Worm (Caenorhabditis elegans) whole organism, L3 larva: ENCODE measurements around the gene Y116A8C.49.

Source experiments
- aly-2 ChIP-seq: fragments of 150-350 bp; optimal IDR thresholded peaks from 2 replicates; lab custom pipeline; 2014; ENCODE audit warnings: missing biosample characterization, missing genetic modification characterization
- ceh-16 ChIP-seq: sonication (generic microtip); optimal IDR thresholded peaks from 2 replicates; lab custom pipeline; 2017; ENCODE audit warnings: missing biosample characterization, missing genetic modification characterization
- egl-27 ChIP-seq: sonication (generic microtip); optimal IDR thresholded peaks from 4 replicates; lab custom pipeline; 2017; ENCODE audit warnings: missing biosample characterization, missing genetic modification reagents, missing genetic modification characterization
- fkh-10 ChIP-seq: sonication (generic microtip); optimal IDR thresholded peaks from 2 replicates; lab custom pipeline; 2017; ENCODE audit warnings: missing biosample characterization, missing genetic modification reagents, missing genetic modification characterization
- lin-15B ChIP-seq: fragments of 150-350 bp; optimal IDR thresholded peaks from 2 replicates; lab custom pipeline; 2014; ENCODE audit warnings: missing biosample characterization, missing genetic modification characterization
- nfya-1 ChIP-seq: sonication (generic microtip); optimal IDR thresholded peaks from 2 replicates; lab custom pipeline; 2017; ENCODE audit warnings: missing genetic modification characterization, mild to moderate bottlenecking, missing compliant biosample characterization, antibody characterized with exemption, moderate library complexity; ENCODE audit not compliant: insufficient read depth
- nhr-11 ChIP-seq: fragments of 150-350 bp; optimal IDR thresholded peaks from 2 replicates; lab custom pipeline; 2014; ENCODE audit warnings: missing biosample characterization, missing genetic modification characterization
- nhr-23 ChIP-seq: fragments of 150-350 bp; optimal IDR thresholded peaks from 2 replicates; lab custom pipeline; 2014; ENCODE audit warnings: missing biosample characterization, missing genetic modification reagents, missing genetic modification characterization
- nhr-25 ChIP-seq: sonication (generic microtip); optimal IDR thresholded peaks from 2 replicates; lab custom pipeline; 2017; ENCODE audit warnings: missing biosample characterization, missing genetic modification characterization
- nhr-43 ChIP-seq: sonication (generic microtip); optimal IDR thresholded peaks from 2 replicates; lab custom pipeline; 2016; ENCODE audit warnings: mild to moderate bottlenecking, missing genetic modification characterization, missing compliant biosample characterization; ENCODE audit not compliant: poor library complexity, severe bottlenecking
- pha-4 ChIP-seq: fragments of 150-350 bp; optimal IDR thresholded peaks from 2 replicates; lab custom pipeline; 2014; ENCODE audit warnings: missing biosample characterization, missing genetic modification reagents, missing genetic modification characterization
- ztf-4 ChIP-seq: fragments of 150-350 bp; optimal IDR thresholded peaks from 2 replicates; lab custom pipeline; 2014; ENCODE audit warnings: missing biosample characterization, missing genetic modification characterization

DNA sequence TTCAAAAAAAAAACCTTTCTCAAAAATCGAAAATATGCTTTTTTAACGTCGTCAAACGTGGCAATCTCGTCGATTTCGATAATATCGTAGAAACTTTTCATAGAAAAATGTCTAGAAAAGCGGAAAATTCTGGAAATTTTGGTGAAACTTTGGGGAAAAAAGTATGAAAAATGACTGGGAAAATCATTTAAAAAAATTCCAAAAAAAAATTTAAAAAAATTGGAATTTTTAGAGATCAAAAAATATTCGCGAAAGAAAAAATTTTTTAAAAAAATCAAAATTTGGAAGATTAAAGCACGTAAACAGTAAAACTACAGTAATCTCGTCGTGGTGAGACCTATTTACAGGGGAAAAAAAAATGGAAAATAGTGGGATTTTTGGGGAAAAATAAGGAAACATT lies 8.0 kb upstream of the Y116A8C.49 start, which contains the start of gene Y116A8C.10:
- TF ChIP-seq egl-27 (tag; lab: Kevin White, UChicago): no peak
- TF ChIP-seq nhr-25 (tag; lab: Kevin White, UChicago): no peak
- TF ChIP-seq lin-15B (tag; lab: Kevin White, UChicago): no peak
- no peak for TF ChIP-seq nhr-23 (tag; lab: Kevin White, UChicago)
- no peak for TF ChIP-seq pha-4 (tag; lab: Kevin White, UChicago)
- no peak for TF ChIP-seq aly-2 (tag; lab: Kevin White, UChicago)
- no peak for TF ChIP-seq nhr-11 (tag; lab: Kevin White, UChicago)
- TF ChIP-seq ceh-16 (tag; lab: Kevin White, UChicago): no peak
- no peak for TF ChIP-seq ztf-4 (tag; lab: Kevin White, UChicago)
- no peak for TF ChIP-seq nhr-43 (tag; lab: Kevin White, UChicago)
- TF ChIP-seq fkh-10 (GFP tag; lab: Kevin White, UChicago): no peak
- no peak for TF ChIP-seq nfya-1
